Fruit fly (Drosophila melanogaster) whole organism: ENCODE data around the gene sip1.

Experiments
- CG8478 ChIP-seq: fragments of >200 bp; optimal IDR thresholded peaks from 2 replicates; lab custom pipeline; 2018; ENCODE audit warnings: inconsistent platforms
- Dll ChIP-seq: fragments of >200 bp; optimal IDR thresholded peaks from 2 replicates; lab custom pipeline; 2017
- EcR ChIP-seq, 2 experiments: fragments of >200 bp; optimal IDR thresholded peaks; 2 replicates each; lab custom pipeline; 2017; ENCODE audit warnings: missing biosample characterization in 2 of 2, missing genetic modification characterization in 2 of 2, missing genetic modification reagents in 2 of 2
- pan ChIP-seq: fragments of >200 bp; optimal IDR thresholded peaks from 2 replicates; lab custom pipeline; 2017
- psq ChIP-seq: fragments of >200 bp; optimal IDR thresholded peaks from 2 replicates; lab custom pipeline; 2017
- usp ChIP-seq: fragments of >200 bp; optimal IDR thresholded peaks from 2 replicates; lab custom pipeline; 2017; ENCODE audit warnings: missing biosample characterization, missing genetic modification characterization, mixed read lengths

sip1 gene

DNA sequence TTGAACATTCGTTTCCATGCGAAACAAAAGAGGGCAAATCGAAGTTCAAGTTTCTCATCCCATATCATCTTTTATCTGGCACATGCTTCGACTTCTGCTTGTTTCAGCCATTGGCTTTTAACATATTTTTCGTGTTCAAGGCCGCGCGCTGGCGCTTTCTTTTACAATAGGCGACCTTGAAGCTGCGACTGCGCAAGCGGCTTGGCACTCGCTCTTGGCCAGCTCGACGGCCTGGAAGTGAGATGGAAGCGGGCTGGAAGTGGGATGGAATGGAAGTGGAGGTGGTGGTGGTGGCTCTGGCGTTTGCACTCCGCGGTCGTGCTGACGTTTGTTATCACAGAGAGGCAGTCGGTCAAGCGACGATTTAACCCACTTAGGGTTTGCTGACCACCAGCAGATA lies 21.6 kb downstream of the sip1 start:
- TF ChIP-seq EcR (GFP tag; optimal IDR thresholded peaks at IDR 0.05; lab: Kevin White, UChicago) = no peak
- TF ChIP-seq CG8478 = no peak
- no peak for TF ChIP-seq psq (lab: Kevin White, UChicago)
- no peak for TF ChIP-seq pan (lab: Kevin White, UChicago)
- no peak for TF ChIP-seq Dll (lab: Kevin White, UChicago)
- no peak for TF ChIP-seq usp

DNA sequence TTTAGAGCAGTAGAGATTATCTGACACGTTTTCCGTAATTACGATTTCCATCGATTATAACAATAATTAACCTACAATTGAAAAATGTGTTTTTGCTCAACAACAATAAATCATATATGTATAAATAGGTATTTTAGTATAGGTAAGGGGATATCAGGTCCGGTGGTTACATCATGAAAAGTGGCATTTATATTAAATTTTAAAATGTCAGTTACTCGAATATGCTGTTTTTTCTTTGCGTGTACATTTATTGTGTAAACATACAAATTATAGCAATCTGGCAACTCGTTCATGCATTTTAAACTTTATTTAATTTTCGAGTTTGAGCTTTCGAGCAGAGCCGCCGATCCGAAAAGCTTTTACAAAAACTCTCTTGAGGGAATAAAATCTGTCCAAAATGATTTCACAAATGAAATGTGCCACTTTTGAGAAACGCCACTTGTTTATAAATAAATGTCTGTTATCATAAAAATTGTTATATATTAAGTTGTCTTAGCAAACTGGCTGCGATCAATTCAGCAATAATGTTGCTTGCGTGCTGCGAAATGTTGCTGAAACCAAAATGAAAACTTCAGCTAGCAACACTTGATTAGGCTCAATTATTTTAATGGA lies 22.8 kb downstream of the sip1 start:
- TF ChIP-seq psq (lab: Kevin White, UChicago) (no peak), EcR (GFP tag; optimal IDR thresholded peaks at IDR 0.05; lab: Kevin White, UChicago) (no peak), pan (lab: Kevin White, UChicago) (no peak), Dll (lab: Kevin White, UChicago) (no peak), usp (no peak), CG8478 (no peak)

- TF ChIP-seq EcR (GFP tag; optimal IDR thresholded peaks at IDR 0.05; lab: Kevin White, UChicago) (no peak), Dll (lab: Kevin White, UChicago) (no peak), pan (lab: Kevin White, UChicago) (no peak), usp (no peak), psq (lab: Kevin White, UChicago) (no peak), CG8478 (no peak)
Measured at dm6 chr2L:5745857-5746256, 25.0 kb downstream of the sip1 start, which contains the start of gene CG11029. Gene CG11029 (plus strand): TSS chr2L:5746157.

- peak; percentile 60 for TF ChIP-seq pan (lab: Kevin White, UChicago)
- TF ChIP-seq CG8478 = no peak
- no peak for TF ChIP-seq psq (lab: Kevin White, UChicago)
- TF ChIP-seq usp = no peak
- TF ChIP-seq Dll (lab: Kevin White, UChicago) = no peak
Measured at dm6 chr2L:5748188-5748587, 27.3 kb downstream of the sip1 start.

DNA sequence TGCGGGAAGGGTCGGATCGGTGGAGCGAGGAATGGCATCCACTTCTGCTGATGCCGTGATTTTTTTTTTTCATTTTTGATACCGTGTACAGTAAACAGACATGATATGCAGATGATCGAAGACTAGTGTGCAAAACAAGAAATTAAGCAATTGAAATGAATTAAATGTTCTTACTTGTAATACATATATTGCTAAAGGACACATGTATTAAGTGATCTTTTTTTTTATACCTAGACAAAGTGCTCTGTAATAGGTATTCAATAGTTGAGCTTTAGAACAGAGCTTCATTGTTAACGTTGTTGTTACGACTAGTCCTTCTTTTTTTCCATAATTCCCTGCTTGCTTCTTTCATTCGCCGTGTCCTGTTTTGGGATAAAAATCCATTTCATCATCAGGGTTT lies 30.6 kb downstream of the sip1 start:
- TF ChIP-seq CG8478 (no peak), psq (lab: Kevin White, UChicago) (no peak), EcR (GFP tag; optimal IDR thresholded peaks at IDR 0.05; lab: Kevin White, UChicago) (no peak), Dll (lab: Kevin White, UChicago) (no peak), usp (no peak), pan (lab: Kevin White, UChicago) (no peak)

dm6 chr2L:5765139-5765538 lies 44.3 kb downstream of the sip1 start:
- TF ChIP-seq Dll (lab: Kevin White, UChicago) (no peak), EcR (GFP tag; optimal IDR thresholded peaks at IDR 0.05; lab: Kevin White, UChicago) (no peak), CG8478 (no peak), usp (no peak), pan (lab: Kevin White, UChicago) (no peak), psq (lab: Kevin White, UChicago) (no peak)

DNA sequence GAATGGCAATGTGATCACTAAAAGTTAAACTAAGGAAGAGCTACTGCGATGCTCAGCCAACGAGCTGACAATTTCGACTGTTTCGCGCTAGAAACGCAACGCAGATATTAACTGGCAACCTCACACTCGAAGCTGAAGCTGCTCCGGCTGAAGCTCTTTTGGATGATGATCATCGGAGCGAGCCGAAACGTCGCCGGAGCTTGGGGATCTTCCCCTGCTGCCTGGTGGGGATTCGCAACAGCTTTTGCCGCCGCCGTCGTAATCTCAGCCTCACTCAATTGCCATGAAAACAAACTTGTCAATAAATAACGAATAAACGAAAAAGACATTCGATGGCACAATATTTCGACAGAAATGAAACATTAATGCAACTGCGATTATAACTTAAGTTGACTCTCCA lies 45.2 kb downstream of the sip1 start, which contains the start of gene obst-E:
Gene obst-E (minus strand): TSS at position 101 of the 400 bp plus-strand sequence.
- TF ChIP-seq psq (lab: Kevin White, UChicago) = no peak
- TF ChIP-seq Dll (lab: Kevin White, UChicago) = no peak
- no peak for TF ChIP-seq pan (lab: Kevin White, UChicago)
- no peak for TF ChIP-seq EcR (GFP tag; optimal IDR thresholded peaks at IDR 0.05; lab: Kevin White, UChicago)
- TF ChIP-seq usp = no peak
- TF ChIP-seq CG8478 = no peak

dm6 chr2L:5766498-5767008 lies 45.7 kb downstream of the sip1 start:
- no peak for TF ChIP-seq EcR (GFP tag; optimal IDR thresholded peaks at IDR 0.05; lab: Kevin White, UChicago)
- TF ChIP-seq Dll (lab: Kevin White, UChicago) = no peak

DNA sequence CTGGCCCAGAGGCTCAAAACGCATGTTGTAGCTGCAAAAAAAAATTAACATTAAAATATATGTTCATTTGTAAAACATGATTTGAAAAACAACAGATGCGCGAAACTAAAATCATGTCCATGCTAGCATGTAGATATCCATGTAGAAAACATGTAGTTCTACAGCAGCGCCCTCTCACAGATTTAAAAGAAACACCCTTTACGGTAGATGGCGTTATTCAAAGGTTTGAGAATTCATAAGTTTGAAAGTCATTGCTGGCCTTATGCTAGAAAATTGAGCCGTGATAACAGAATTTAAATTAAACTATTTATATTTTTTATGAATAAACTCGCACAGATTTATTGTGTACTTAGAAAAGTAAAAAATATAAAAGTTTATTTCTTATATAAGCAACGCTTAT lies 50.3 kb downstream of the sip1 start:
- TF ChIP-seq psq (lab: Kevin White, UChicago) (no peak), CG8478 (no peak), EcR (GFP tag; optimal IDR thresholded peaks at IDR 0.05; lab: Kevin White, UChicago) (no peak), Dll (lab: Kevin White, UChicago) (no peak), pan (lab: Kevin White, UChicago) (no peak), usp (no peak)

- TF ChIP-seq psq (lab: Kevin White, UChicago) = no peak
- no peak for TF ChIP-seq usp
- TF ChIP-seq EcR (GFP tag; optimal IDR thresholded peaks at IDR 0.05; lab: Kevin White, UChicago) = no peak
- no peak for TF ChIP-seq pan (lab: Kevin White, UChicago)
- no peak for TF ChIP-seq CG8478
- no peak for TF ChIP-seq Dll (lab: Kevin White, UChicago)
Measured at dm6 chr2L:5772262-5772661, 51.4 kb downstream of the sip1 start.
